Worm (Caenorhabditis elegans) whole organism, L1 larva: ENCODE measurements around the gene Y17D7C.1.

Experiments
- C04F5.9 ChIP-seq: sonication (generic microtip); optimal IDR thresholded peaks from 2 replicates; lab custom pipeline; 2016; ENCODE audit warnings: missing genetic modification characterization, missing compliant biosample characterization
- C16A3.4 ChIP-seq: fragments of 150-350 bp; optimal IDR thresholded peaks from 2 replicates; lab custom pipeline; 2014; ENCODE audit warnings: missing biosample characterization, missing genetic modification characterization
- C34B4.2 ChIP-seq: sonication (generic microtip); optimal IDR thresholded peaks from 2 replicates; lab custom pipeline; 2017; ENCODE audit warnings: mild to moderate bottlenecking, missing genetic modification characterization, missing compliant biosample characterization
- F16B12.6 ChIP-seq: fragments of 150-350 bp; optimal IDR thresholded peaks from 2 replicates; lab custom pipeline; 2014; ENCODE audit warnings: missing biosample characterization, missing genetic modification characterization
- Y116A8C.19 ChIP-seq: sonication (generic microtip); optimal IDR thresholded peaks from 2 replicates; lab custom pipeline; 2016; ENCODE audit warnings: missing compliant biosample characterization, missing genetic modification characterization, borderline replicate concordance
- ama-1 ChIP-seq: fragments of 150-350 bp; optimal IDR thresholded peaks from 2 replicates; lab custom pipeline; 2014
- blmp-1 ChIP-seq: fragments of 150-350 bp; optimal IDR thresholded peaks from 2 replicates; lab custom pipeline; 2014; ENCODE audit warnings: missing biosample characterization, missing genetic modification characterization
- ceh-8 ChIP-seq: fragments of 200-800 bp; sonication (Bioruptor generic); optimal IDR thresholded peaks from 2 replicates; lab custom pipeline; 2018; ENCODE audit warnings: mild to moderate bottlenecking, missing genetic modification characterization, moderate library complexity, missing compliant biosample characterization
- ceh-90 ChIP-seq: sonication (generic microtip); optimal IDR thresholded peaks from 2 replicates; lab custom pipeline; 2016; ENCODE audit warnings: missing genetic modification characterization, missing compliant biosample characterization
- ces-1 ChIP-seq: fragments of 150-350 bp; optimal IDR thresholded peaks from 2 replicates; lab custom pipeline; 2014; ENCODE audit warnings: missing biosample characterization, missing genetic modification reagents, missing genetic modification characterization
- dpl-1 ChIP-seq, 3 experiments: fragments of 150-350 bp in 2 of 3; sonication (generic microtip) in 1 of 3; optimal IDR thresholded peaks; 2 replicates each; lab custom pipeline; 2014 to 2017; ENCODE audit warnings: missing biosample characterization in 3 of 3, missing genetic modification characterization in 3 of 3, missing genetic modification reagents in 3 of 3
- dsc-1 ChIP-seq: sonication (generic microtip); optimal IDR thresholded peaks from 2 replicates; lab custom pipeline; 2016; ENCODE audit warnings: mild to moderate bottlenecking, missing genetic modification characterization, missing compliant biosample characterization
- efl-3 ChIP-seq: fragments of 200-800 bp; sonication (Bioruptor generic); optimal IDR thresholded peaks from 2 replicates; lab custom pipeline; 2018; ENCODE audit warnings: mild to moderate bottlenecking, missing genetic modification characterization, missing compliant biosample characterization
- egl-13 ChIP-seq: sonication (generic microtip); optimal IDR thresholded peaks from 2 replicates; lab custom pipeline; 2016; ENCODE audit warnings: missing genotype, missing genetic modification reagents, missing genetic modification characterization, missing compliant biosample characterization
- egl-27 ChIP-seq, 2 experiments: fragments of 150-350 bp in 1 of 2; sonication (generic microtip); optimal IDR thresholded peaks; 3 replicates each; lab custom pipeline; 2017 to 2018; ENCODE audit warnings: missing biosample characterization in 2 of 2, missing genetic modification characterization in 2 of 2, missing genetic modification reagents in 2 of 2
- ets-5 ChIP-seq: fragments of 200-800 bp; sonication (Bioruptor generic); IDR thresholded peaks from 2 replicates; pipeline ENCODE4 v1.3.6; 2022; ENCODE audit warnings: missing genetic modification characterization, missing compliant biosample characterization
- fkh-4 ChIP-seq: sonication (generic microtip); optimal IDR thresholded peaks from 2 replicates; lab custom pipeline; 2016; ENCODE audit warnings: missing compliant biosample characterization, missing genetic modification characterization, borderline replicate concordance
- hlh-17 ChIP-seq: fragments of 200-800 bp; sonication (Bioruptor generic); optimal IDR thresholded peaks from 2 replicates; lab custom pipeline; 2018; ENCODE audit warnings: missing genetic modification characterization, mild to moderate bottlenecking, missing compliant biosample characterization, moderate library complexity, borderline replicate concordance
- hpl-2 ChIP-seq: fragments of 150-350 bp; optimal IDR thresholded peaks from 2 replicates; lab custom pipeline; 2014; ENCODE audit warnings: missing biosample characterization, missing genetic modification reagents, missing genetic modification characterization
- irx-1 ChIP-seq: sonication (generic microtip); optimal IDR thresholded peaks from 2 replicates; lab custom pipeline; 2016; ENCODE audit warnings: missing genetic modification characterization, missing compliant biosample characterization
- isw-1 ChIP-seq: fragments of 200-800 bp; sonication (Bioruptor generic); IDR thresholded peaks from 2 replicates; pipeline ENCODE4 v1.3.6; 2022; ENCODE audit warnings: missing genetic modification characterization, missing compliant biosample characterization
- lin-14 ChIP-seq: fragments of 200-800 bp; sonication (Bioruptor generic); optimal IDR thresholded peaks from 2 replicates; lab custom pipeline; 2018; ENCODE audit warnings: mild to moderate bottlenecking, missing genetic modification characterization, moderate library complexity, missing compliant biosample characterization
- lin-15B ChIP-seq: fragments of 150-350 bp; sonication (generic microtip); optimal IDR thresholded peaks from 3 replicates; lab custom pipeline; 2014; ENCODE audit warnings: missing biosample characterization, missing genetic modification characterization
- mep-1 ChIP-seq: fragments of 150-350 bp; optimal IDR thresholded peaks from 2 replicates; lab custom pipeline; 2014; ENCODE audit warnings: missing biosample characterization, missing genetic modification characterization
- nhr-11 ChIP-seq: fragments of 150-350 bp; optimal IDR thresholded peaks from 2 replicates; lab custom pipeline; 2014; ENCODE audit warnings: missing biosample characterization, missing genetic modification characterization
- nhr-84 ChIP-seq: sonication (generic microtip); optimal IDR thresholded peaks from 2 replicates; lab custom pipeline; 2017; ENCODE audit warnings: missing biosample characterization, missing genetic modification characterization
- nhr-85 ChIP-seq: sonication (generic microtip); peaks from one replicate; lab custom pipeline; 2016; ENCODE audit warnings: missing genetic modification characterization, inconsistent platforms, missing compliant biosample characterization
- nhr-90 ChIP-seq: sonication (generic microtip); optimal IDR thresholded peaks from 2 replicates; lab custom pipeline; 2016; ENCODE audit warnings: mild to moderate bottlenecking, missing genetic modification characterization, missing compliant biosample characterization; ENCODE audit not compliant: poor library complexity
- pag-3 ChIP-seq: sonication (generic microtip); optimal IDR thresholded peaks from 2 replicates; lab custom pipeline; 2017; ENCODE audit warnings: missing genetic modification characterization, mild to moderate bottlenecking, missing compliant biosample characterization, antibody characterized with exemption, borderline replicate concordance; ENCODE audit not compliant: insufficient read depth
- pax-3 ChIP-seq: fragments of 200-800 bp; sonication (Bioruptor generic); optimal IDR thresholded peaks from 2 replicates; lab custom pipeline; 2018; ENCODE audit warnings: mild to moderate bottlenecking, missing genetic modification characterization, moderate library complexity, missing compliant biosample characterization
- pqm-1 ChIP-seq: sonication (generic microtip); optimal IDR thresholded peaks from 3 replicates; lab custom pipeline; 2017; ENCODE audit warnings: missing biosample characterization, missing genetic modification characterization
- rnt-1 ChIP-seq: sonication (generic microtip); optimal IDR thresholded peaks from 2 replicates; lab custom pipeline; 2016; ENCODE audit warnings: mild to moderate bottlenecking, missing genetic modification characterization, moderate library complexity, missing compliant biosample characterization
- skn-1 ChIP-seq: fragments of 150-350 bp; optimal IDR thresholded peaks from 2 replicates; lab custom pipeline; 2014; ENCODE audit warnings: missing biosample characterization, missing genetic modification characterization
- snpc-4 ChIP-seq: fragments of 150-350 bp; optimal IDR thresholded peaks from 2 replicates; lab custom pipeline; 2014; ENCODE audit warnings: missing biosample characterization, missing genetic modification characterization
- sox-4 ChIP-seq: sonication (generic microtip); optimal IDR thresholded peaks from 2 replicates; lab custom pipeline; 2016; ENCODE audit warnings: missing genetic modification characterization, missing compliant biosample characterization
- sptf-1 ChIP-seq: fragments of 150-350 bp; optimal IDR thresholded peaks from 2 replicates; lab custom pipeline; 2014; ENCODE audit warnings: missing biosample characterization, missing genetic modification characterization
- sup-37 ChIP-seq: fragments of 200-800 bp; sonication (Bioruptor generic); optimal IDR thresholded peaks from 2 replicates; lab custom pipeline; 2018; ENCODE audit warnings: mild to moderate bottlenecking, missing genetic modification characterization, missing compliant biosample characterization
- tbx-2 ChIP-seq: sonication (generic microtip); optimal IDR thresholded peaks from 2 replicates; lab custom pipeline; 2016; ENCODE audit warnings: missing genetic modification characterization, missing compliant biosample characterization
- unc-30 ChIP-seq: sonication (generic microtip); optimal IDR thresholded peaks from 2 replicates; lab custom pipeline; 2017; ENCODE audit warnings: missing biosample characterization, missing genetic modification characterization
- unc-86 ChIP-seq: sonication (generic microtip); optimal IDR thresholded peaks from 2 replicates; lab custom pipeline; 2016; ENCODE audit warnings: missing genetic modification characterization, missing compliant biosample characterization
- unc-98 ChIP-seq: fragments of 200-800 bp; sonication (Bioruptor generic); IDR thresholded peaks from 2 replicates; pipeline ENCODE4 v1.3.6; 2022; ENCODE audit warnings: missing genetic modification characterization, missing compliant biosample characterization
- xbp-1 ChIP-seq: sonication (generic microtip); optimal IDR thresholded peaks from 2 replicates; lab custom pipeline; 2016; ENCODE audit warnings: missing genetic modification characterization, missing compliant biosample characterization
- zag-1 ChIP-seq: fragments of 150-350 bp; optimal IDR thresholded peaks from 2 replicates; lab custom pipeline; 2014; ENCODE audit warnings: missing biosample characterization, missing genetic modification characterization
- zip-4 ChIP-seq: fragments of 200-800 bp; sonication (Bioruptor generic); optimal IDR thresholded peaks from 2 replicates; lab custom pipeline; 2018; ENCODE audit warnings: mild to moderate bottlenecking, missing genetic modification characterization, moderate library complexity, missing compliant biosample characterization

Gene Y17D7C.1

DNA sequence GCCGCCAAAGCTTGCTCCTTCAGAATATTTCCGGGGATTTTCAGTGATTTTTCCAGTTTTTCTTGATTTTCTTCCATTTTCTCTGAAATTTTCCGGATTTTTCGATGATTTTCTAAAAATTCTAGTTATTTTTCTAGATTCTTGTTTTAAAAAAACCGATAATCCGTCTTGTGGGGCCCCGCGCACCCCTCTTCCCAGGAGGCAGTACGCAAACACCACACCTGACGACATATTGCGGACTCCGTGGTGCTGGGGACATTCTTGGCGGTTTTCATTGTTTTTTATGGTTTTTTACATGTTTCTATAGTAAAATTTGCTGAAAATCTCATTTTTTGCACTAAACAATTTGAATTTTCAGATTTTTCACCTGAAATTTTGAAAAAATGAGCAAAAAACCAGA lies 16.7 kb upstream of the Y17D7C.1 start, which contains the start of the genes ubc-19 and Y69H2.7 (continued):
- TF ChIP-seq ceh-90 (tag; lab: Kevin White, UChicago), result no peak
- no peak for TF ChIP-seq nhr-90 (tag; lab: Kevin White, UChicago)
- peak; percentile 44 for TF ChIP-seq snpc-4 (tag; lab: Kevin White, UChicago)
- TF ChIP-seq nhr-11, result no peak
- TF ChIP-seq lin-15B (tag; lab: Kevin White, UChicago), result no peak
- TF ChIP-seq C34B4.2 (tag; lab: Kevin White, UChicago), result no peak
- TF ChIP-seq F16B12.6, result peak; percentile 92
- TF ChIP-seq unc-86 (tag; lab: Kevin White, UChicago), result no peak
- TF ChIP-seq xbp-1, result peak; percentile 22
- no peak for TF ChIP-seq nhr-85 (tag; lab: Kevin White, UChicago)
- TF ChIP-seq mep-1 (tag; lab: Kevin White, UChicago), result peak; percentile 66
- TF ChIP-seq ets-5, result no peak
- no peak for TF ChIP-seq ceh-8 (GFP tag; lab: Kevin White, UChicago)
- TF ChIP-seq irx-1 (tag; lab: Kevin White, UChicago), result no peak
- TF ChIP-seq C04F5.9 (tag; lab: Kevin White, UChicago), result no peak
- TF ChIP-seq hpl-2 (GFP tag; lab: Kevin White, UChicago), result no peak
- TF ChIP-seq ces-1 (GFP tag; lab: Kevin White, UChicago), result no peak
- no peak for TF ChIP-seq sup-37
- no peak for TF ChIP-seq tbx-2 (tag; lab: Kevin White, UChicago)
- TF ChIP-seq Y116A8C.19 (tag; lab: Kevin White, UChicago), result no peak
- TF ChIP-seq blmp-1 (tag; lab: Kevin White, UChicago), result no peak
- TF ChIP-seq isw-1, result peak; percentile 7; the same call in 1 of the 2 replicates
- TF ChIP-seq pqm-1 (tag; lab: Kevin White, UChicago), result no peak
- no peak for TF ChIP-seq C16A3.4 (tag; lab: Kevin White, UChicago)
- TF ChIP-seq sptf-1 (tag; lab: Kevin White, UChicago), result no peak
- TF ChIP-seq pag-3, result no peak
- no peak for TF ChIP-seq ama-1 (lab: Kevin White, UChicago)
- no peak for TF ChIP-seq pax-3 (tag; lab: Kevin White, UChicago)
- TF ChIP-seq rnt-1 (tag; lab: Kevin White, UChicago), result no peak
- no peak for TF ChIP-seq efl-3 (GFP tag; lab: Kevin White, UChicago)
- TF ChIP-seq fkh-4 (tag; lab: Kevin White, UChicago), result no peak
- no peak for TF ChIP-seq unc-30 (tag; lab: Kevin White, UChicago)
- TF ChIP-seq lin-14 (GFP tag; lab: Kevin White, UChicago), result no peak
- TF ChIP-seq nhr-84 (tag; lab: Kevin White, UChicago), result no peak
- no peak for TF ChIP-seq zip-4 (GFP tag; lab: Kevin White, UChicago)
- peak; percentile 3 to 59 (median 43) for TF ChIP-seq dpl-1 (GFP tag; optimal IDR thresholded peaks at IDR 0.05; lab: Kevin White, UChicago)
- TF ChIP-seq unc-98 (GFP tag; lab: Robert Waterston, UW), result no peak
- no peak for TF ChIP-seq sox-4 (tag; lab: Kevin White, UChicago)

DNA sequence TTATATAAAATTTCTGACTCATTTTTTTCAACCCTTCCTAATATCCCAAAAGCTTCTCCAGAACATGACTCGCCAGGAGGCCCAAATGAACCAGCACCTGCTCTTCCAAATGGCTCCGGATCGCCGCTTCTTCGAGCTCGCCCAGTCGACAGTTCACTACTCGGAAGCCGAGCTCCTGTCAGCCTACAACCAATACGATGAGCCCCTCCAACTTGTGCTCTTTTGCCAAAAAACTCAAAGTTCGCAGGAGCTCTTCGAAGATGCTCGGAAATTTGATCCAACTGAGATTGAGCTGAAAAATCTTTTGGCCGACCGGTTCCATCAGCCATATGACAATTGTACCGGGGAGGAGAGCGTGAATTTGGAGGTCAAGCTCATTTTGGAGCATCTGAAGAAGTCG lies 10.9 kb upstream of the Y17D7C.1 start:
- TF ChIP-seq irx-1 (tag; lab: Kevin White, UChicago), result no peak
- TF ChIP-seq egl-13 (tag; lab: Kevin White, UChicago), result no peak
- TF ChIP-seq egl-27 (tag; optimal IDR thresholded peaks at IDR 0.05; lab: Kevin White, UChicago), result no peak
- no peak for TF ChIP-seq ets-5
- TF ChIP-seq C04F5.9 (tag; lab: Kevin White, UChicago), result no peak
- TF ChIP-seq unc-86 (tag; lab: Kevin White, UChicago), result no peak
- no peak for TF ChIP-seq dsc-1
- TF ChIP-seq zag-1 (tag; lab: Kevin White, UChicago), result no peak
- TF ChIP-seq sptf-1 (tag; lab: Kevin White, UChicago), result no peak
- TF ChIP-seq lin-14 (GFP tag; lab: Kevin White, UChicago), result no peak
- no peak for TF ChIP-seq skn-1 (tag; lab: Kevin White, UChicago)
- no peak for TF ChIP-seq sup-37
- no peak for TF ChIP-seq hlh-17 (GFP tag; lab: Kevin White, UChicago)
